Fruit fly (Drosophila melanogaster) whole organism, embryonic: Measurements from ENCODE around the gene Mkp3.
A peak's percentile ranks its signal among the peaks of the same experiment; 100 is the strongest.

Source experiments
- Abd-B ChIP-seq: fragments of 200-800 bp; sonication (Bioruptor generic); optimal IDR thresholded peaks from 2 replicates; lab custom pipeline; 2018; ENCODE audit warnings: missing biosample characterization, mild to moderate bottlenecking, missing genetic modification characterization, moderate library complexity
- B-H2 ChIP-seq: fragments of 200-800 bp; sonication (Bioruptor generic); optimal IDR thresholded peaks from 2 replicates; lab custom pipeline; 2018; ENCODE audit warnings: missing biosample characterization, mild to moderate bottlenecking, missing genetic modification characterization
- Bteb2 ChIP-seq: fragments of 200-800 bp; sonication (Bioruptor generic); optimal IDR thresholded peaks from 2 replicates; lab custom pipeline; 2016; ENCODE audit warnings: missing biosample characterization, missing genetic modification characterization
- CG10267 ChIP-seq: fragments of 200-800 bp; sonication (Bioruptor generic); optimal IDR thresholded peaks from 2 replicates; lab custom pipeline; 2018; ENCODE audit warnings: missing biosample characterization, mild to moderate bottlenecking, missing genetic modification characterization, moderate library complexity
- CG11696 ChIP-seq: fragments of 200-800 bp; sonication (Bioruptor generic); IDR thresholded peaks from 2 replicates; pipeline ENCODE4 v1.3.6; 2022; ENCODE audit warnings: missing biosample characterization, missing genetic modification characterization
- CG1529 ChIP-seq: fragments of 200-800 bp; sonication (Bioruptor generic); optimal IDR thresholded peaks from 3 replicates; lab custom pipeline; 2018; ENCODE audit warnings: missing biosample characterization, missing genetic modification characterization
- CG16779 ChIP-seq: fragments of 200-800 bp; sonication (Bioruptor generic); IDR thresholded peaks from 2 replicates; pipeline ENCODE4 v1.3.6; 2022; ENCODE audit warnings: missing biosample characterization, missing genetic modification characterization
- CG17912 ChIP-seq: fragments of 200-800 bp; sonication (Bioruptor generic); optimal IDR thresholded peaks from 2 replicates; lab custom pipeline; 2018; ENCODE audit warnings: missing biosample characterization, mild to moderate bottlenecking, missing genetic modification characterization
- CG18619 ChIP-seq: fragments of 200-800 bp; sonication (Bioruptor generic); optimal IDR thresholded peaks from 3 replicates; lab custom pipeline; 2017; ENCODE audit warnings: missing biosample characterization, mild to moderate bottlenecking, missing genetic modification characterization
- CG2199 ChIP-seq: fragments of 200-800 bp; sonication (Bioruptor generic); IDR thresholded peaks from 3 replicates; pipeline ENCODE4 v1.3.6; 2022; ENCODE audit warnings: missing biosample characterization, missing genetic modification characterization
- CG2712 ChIP-seq: fragments of 200-800 bp; optimal IDR thresholded peaks from 3 replicates; lab custom pipeline; 2019; ENCODE audit warnings: missing biosample characterization, mild to moderate bottlenecking, missing genetic modification characterization, moderate library complexity
- CG30020 ChIP-seq: fragments of 200-800 bp; optimal IDR thresholded peaks from 2 replicates; lab custom pipeline; 2019; ENCODE audit warnings: missing biosample characterization, mild to moderate bottlenecking, missing genetic modification characterization, moderate library complexity
- CG31388 ChIP-seq: fragments of 200-800 bp; sonication (Bioruptor generic); optimal IDR thresholded peaks from 2 replicates; lab custom pipeline; 2016; ENCODE audit warnings: missing biosample characterization, missing genetic modification characterization
- CG32767 ChIP-seq: fragments of 200-800 bp; sonication (Bioruptor generic); IDR thresholded peaks from 2 replicates; pipeline ENCODE4 v1.3.6; 2022; ENCODE audit warnings: missing biosample characterization, missing genetic modification characterization
- CG32772 ChIP-seq: fragments of 200-800 bp; sonication (Bioruptor generic); IDR thresholded peaks from 2 replicates; pipeline ENCODE4 v1.3.6; 2022; ENCODE audit warnings: missing biosample characterization, missing genetic modification characterization
- CG3995 ChIP-seq: fragments of 200-800 bp; sonication (Bioruptor generic); optimal IDR thresholded peaks from 3 replicates; lab custom pipeline; 2016; ENCODE audit warnings: missing biosample characterization, missing genetic modification characterization
- CG6175 ChIP-seq: fragments of 200-800 bp; sonication (Bioruptor generic); IDR thresholded peaks from 3 replicates; pipeline ENCODE4 v1.3.6; 2022; ENCODE audit warnings: missing biosample characterization, missing genetic modification characterization
- CG8478 ChIP-seq: fragments of >200 bp; optimal IDR thresholded peaks from 2 replicates; lab custom pipeline; 2018
- CG9437 ChIP-seq: fragments of 200-800 bp; sonication (Bioruptor generic); optimal IDR thresholded peaks from 2 replicates; lab custom pipeline; 2018; ENCODE audit warnings: missing biosample characterization, mild to moderate bottlenecking, missing genetic modification characterization
- D19B ChIP-seq: fragments of 200-800 bp; sonication (Bioruptor generic); optimal IDR thresholded peaks from 2 replicates; lab custom pipeline; 2017; ENCODE audit warnings: missing biosample characterization, mild to moderate bottlenecking, missing genetic modification characterization
- Dad ChIP-seq: fragments of 200-800 bp; sonication (Bioruptor generic); optimal IDR thresholded peaks from 3 replicates; lab custom pipeline; 2016; ENCODE audit warnings: missing biosample characterization, missing genetic modification characterization
- Deaf1 ChIP-seq: fragments of 200-800 bp; optimal IDR thresholded peaks from 3 replicates; lab custom pipeline; 2019; ENCODE audit warnings: missing biosample characterization, mild to moderate bottlenecking, missing genetic modification characterization, moderate library complexity
- E2f1 ChIP-seq: fragments of 200-800 bp; sonication (Bioruptor generic); IDR thresholded peaks from 2 replicates; pipeline ENCODE4 v1.3.6; 2022; ENCODE audit warnings: missing biosample characterization, missing genetic modification characterization
- HLH3B ChIP-seq: fragments of 200-800 bp; sonication (Bioruptor generic); IDR thresholded peaks from 2 replicates; pipeline ENCODE4 v1.3.6; 2022; ENCODE audit warnings: missing biosample characterization, missing genetic modification characterization
- HLH54F ChIP-seq: fragments of 200-800 bp; sonication (Bioruptor generic); optimal IDR thresholded peaks from 3 replicates; lab custom pipeline; 2016; ENCODE audit warnings: missing biosample characterization, missing genetic modification characterization
- Hand ChIP-seq: fragments of 200-800 bp; sonication (Bioruptor generic); optimal IDR thresholded peaks from 2 replicates; lab custom pipeline; 2017; ENCODE audit warnings: mild to moderate bottlenecking, missing biosample characterization, missing genetic modification reagents, missing genetic modification characterization
- Hr51 ChIP-seq, 2 experiments: fragments of 200-800 bp; sonication (Bioruptor generic); optimal IDR thresholded peaks; 2 replicates in 1 of 2; 3 replicates in 1 of 2; lab custom pipeline; 2016 to 2018; ENCODE audit warnings: missing biosample characterization in 2 of 2, missing genetic modification characterization in 2 of 2, mild to moderate bottlenecking in 1 of 2, moderate library complexity in 1 of 2
- Med ChIP-seq: fragments of 200-800 bp; sonication (Bioruptor generic); peaks from one replicate; lab custom pipeline; 2016; ENCODE audit warnings: missing biosample characterization, missing genetic modification characterization, mild to moderate bottlenecking, inconsistent platforms, moderate library complexity
- Oaz ChIP-seq: fragments of 200-800 bp; sonication (Bioruptor generic); IDR thresholded peaks from 2 replicates; pipeline ENCODE4 v1.3.6; 2022; ENCODE audit warnings: missing biosample characterization, missing genetic modification characterization
- Sox102F ChIP-seq: fragments of 200-800 bp; sonication (Bioruptor generic); optimal IDR thresholded peaks from 2 replicates; lab custom pipeline; 2018; ENCODE audit warnings: missing biosample characterization, mild to moderate bottlenecking, missing genetic modification characterization, moderate library complexity
- ara ChIP-seq: fragments of 200-800 bp; sonication (Bioruptor generic); IDR thresholded peaks from 2 replicates; pipeline ENCODE4 v1.3.6; 2022; ENCODE audit warnings: missing biosample characterization, missing genetic modification characterization
- caup ChIP-seq: fragments of 200-800 bp; sonication (Bioruptor generic); optimal IDR thresholded peaks from 3 replicates; lab custom pipeline; 2017; ENCODE audit warnings: missing biosample characterization, mild to moderate bottlenecking, missing genetic modification characterization, moderate library complexity; ENCODE audit not compliant: severe bottlenecking
- croc ChIP-seq: fragments of 200-800 bp; sonication (Bioruptor generic); conservative IDR thresholded peaks from 3 replicates; pipeline ENCODE4 v1.3.6; 2022; ENCODE audit warnings: missing biosample characterization, missing genetic modification characterization
- crp ChIP-seq, 2 experiments: fragments of 200-800 bp; sonication (Bioruptor generic); optimal IDR thresholded peaks; 2 replicates in 1 of 2; 3 replicates in 1 of 2; lab custom pipeline; 2017; ENCODE audit warnings: missing biosample characterization in 2 of 2, missing genetic modification characterization in 2 of 2, mild to moderate bottlenecking in 1 of 2, moderate library complexity in 1 of 2
- jing ChIP-seq: fragments of 200-800 bp; sonication (Bioruptor generic); optimal IDR thresholded peaks from 2 replicates; lab custom pipeline; 2018; ENCODE audit warnings: missing biosample characterization, mild to moderate bottlenecking, missing genetic modification characterization
- jumu ChIP-seq: fragments of 200-800 bp; sonication (Bioruptor generic); optimal IDR thresholded peaks from 3 replicates; lab custom pipeline; 2016; ENCODE audit warnings: missing biosample characterization, missing genetic modification characterization
- lab ChIP-seq: fragments of 200-800 bp; sonication (Bioruptor generic); optimal IDR thresholded peaks from 3 replicates; lab custom pipeline; 2017; ENCODE audit warnings: missing biosample characterization, missing genetic modification characterization, mild to moderate bottlenecking, moderate library complexity, missing genetic modification reagents
- mirr ChIP-seq: fragments of 200-800 bp; sonication (Bioruptor generic); optimal IDR thresholded peaks from 3 replicates; lab custom pipeline; 2018; ENCODE audit warnings: missing biosample characterization, mild to moderate bottlenecking, missing genetic modification characterization
- nau ChIP-seq: fragments of 200-800 bp; sonication (Bioruptor generic); optimal IDR thresholded peaks from 3 replicates; lab custom pipeline; 2017; ENCODE audit warnings: missing biosample characterization, mild to moderate bottlenecking, missing genetic modification characterization, missing genetic modification reagents
- org-1 ChIP-seq: fragments of 200-800 bp; sonication (Bioruptor generic); optimal IDR thresholded peaks from 2 replicates; lab custom pipeline; 2017; ENCODE audit warnings: missing biosample characterization, missing genetic modification characterization
- pan ChIP-seq, 4 experiments: fragments of >200 bp in 3 of 4; fragments of 200-800 bp in 1 of 4; sonication (Bioruptor generic) in 1 of 4; optimal IDR thresholded peaks in 3 of 4; IDR thresholded peaks in 1 of 4; 2 replicates each; pipeline versions ENCODE4 v1.3.6 to Lab custom; 2017 to 2022; ENCODE audit warnings: missing biosample characterization in 2 of 4, missing genetic modification characterization in 2 of 4, mixed read lengths in 1 of 4
- pb ChIP-seq: fragments of 200-800 bp; sonication (Bioruptor generic); optimal IDR thresholded peaks from 3 replicates; lab custom pipeline; 2016; ENCODE audit warnings: missing biosample characterization, missing genetic modification characterization
- pzg ChIP-seq: fragments of 200-800 bp; sonication (Bioruptor generic); optimal IDR thresholded peaks from 3 replicates; lab custom pipeline; 2018; ENCODE audit warnings: missing biosample characterization, mild to moderate bottlenecking, missing genetic modification characterization, moderate library complexity
- run ChIP-seq: fragments of 200-800 bp; sonication (Bioruptor generic); optimal IDR thresholded peaks from 3 replicates; lab custom pipeline; 2018; ENCODE audit warnings: missing biosample characterization, mild to moderate bottlenecking, missing genetic modification characterization
- salm ChIP-seq: fragments of 200-800 bp; sonication (Bioruptor generic); optimal IDR thresholded peaks from 2 replicates; lab custom pipeline; 2018; ENCODE audit warnings: missing biosample characterization, mild to moderate bottlenecking, missing genetic modification characterization
- slbo ChIP-seq: fragments of 200-800 bp; sonication (Bioruptor generic); IDR thresholded peaks from 2 replicates; pipeline ENCODE4 v1.3.6; 2022; ENCODE audit warnings: missing biosample characterization, missing genetic modification characterization
- ssp ChIP-seq: fragments of 200-800 bp; sonication (Bioruptor generic); IDR thresholded peaks from 2 replicates; pipeline ENCODE4 v1.3.6; 2022; ENCODE audit warnings: missing biosample characterization, missing genetic modification characterization
- stc ChIP-seq: fragments of 200-800 bp; sonication (Bioruptor generic); IDR thresholded peaks from 2 replicates; pipeline ENCODE4 v1.3.6; 2022; ENCODE audit warnings: missing biosample characterization, missing genetic modification characterization
- stwl ChIP-seq: fragments of 200-800 bp; sonication (Bioruptor generic); optimal IDR thresholded peaks from 3 replicates; lab custom pipeline; 2018; ENCODE audit warnings: missing biosample characterization, mild to moderate bottlenecking, missing genetic modification characterization, moderate library complexity
- tx ChIP-seq: fragments of 200-800 bp; sonication (Bioruptor generic); optimal IDR thresholded peaks from 2 replicates; lab custom pipeline; 2016; ENCODE audit warnings: missing biosample characterization, missing genetic modification characterization
- usp ChIP-seq: fragments of >200 bp; optimal IDR thresholded peaks from 2 replicates; lab custom pipeline; 2017; ENCODE audit warnings: missing biosample characterization, missing genetic modification characterization

Mkp3 gene

dm6 chr3L:19042501-19042900, 43.7 kb downstream of the Mkp3 start (continued):
- peak; percentile 87 for TF ChIP-seq ara (GFP tag; lab: Robert Waterston, UW)
- TF ChIP-seq CG1529 (GFP tag; lab: Kevin White, UChicago): peak; percentile 81
- peak; percentile 82 for TF ChIP-seq croc (GFP tag; lab: Robert Waterston, UW)
- TF ChIP-seq Dad: no peak
- 0 out of 2 replicates have a peak, but pooled peaks have one; percentile 15 for TF ChIP-seq Oaz (GFP tag; lab: Robert Waterston, UW)
- TF ChIP-seq CG32767 (GFP tag; lab: Robert Waterston, UW): peak; percentile 69; the same call in 1 of the 2 replicates
- peak; percentile 77 for TF ChIP-seq CG9437
- peak; percentile 60 for TF ChIP-seq CG18619 (GFP tag; lab: Kevin White, UChicago)
- peak in 1 of 2 experiments; percentile 43 for TF ChIP-seq crp (GFP tag; optimal IDR thresholded peaks at IDR 0.05; lab: Kevin White, UChicago)
- TF ChIP-seq CG8478 (lab: Kevin White, UChicago): no peak
- TF ChIP-seq Med (GFP tag; lab: Kevin White, UChicago): peak; percentile 66
- TF ChIP-seq CG17912: no peak
- TF ChIP-seq pzg (GFP tag; lab: Kevin White, UChicago): no peak
- TF ChIP-seq jing: peak; percentile 49
- peak; percentile 54 for TF ChIP-seq stwl
- TF ChIP-seq HLH54F (GFP tag; lab: Kevin White, UChicago): no peak
- TF ChIP-seq nau (GFP tag; lab: Kevin White, UChicago): peak; percentile 71
- peak; percentile 90 for TF ChIP-seq CG10267 (tag; lab: Kevin White, UChicago)
- peak; percentile 58 for TF ChIP-seq E2f1
- peak; percentile 69 for TF ChIP-seq HLH3B (GFP tag; lab: Robert Waterston, UW)
- TF ChIP-seq CG16779: no peak
- peak; percentile 3 for TF ChIP-seq tx (GFP tag; lab: Kevin White, UChicago)
- peak; percentile 75 for TF ChIP-seq lab (GFP tag; lab: Kevin White, UChicago)
- TF ChIP-seq run: peak; percentile 79
- TF ChIP-seq CG11696 (GFP tag; lab: Robert Waterston, UW): no peak
- no peak for TF ChIP-seq CG3995 (GFP tag; lab: Kevin White, UChicago)
- peak; percentile 7 for TF ChIP-seq jumu (GFP tag; lab: Kevin White, UChicago)
- no peak for TF ChIP-seq CG2199
- TF ChIP-seq CG6175 (GFP tag; lab: Robert Waterston, UW): no peak
- TF ChIP-seq org-1 (GFP tag; lab: Kevin White, UChicago): peak; percentile 80
- TF ChIP-seq usp (GFP tag; lab: Kevin White, UChicago): no peak
- TF ChIP-seq mirr: no peak
- TF ChIP-seq caup (GFP tag; lab: Kevin White, UChicago): peak; percentile 60
- TF ChIP-seq salm (tag; lab: Kevin White, UChicago): peak; percentile 77
- no peak for TF ChIP-seq Hand (GFP tag; lab: Kevin White, UChicago)
- TF ChIP-seq slbo (GFP tag; lab: Robert Waterston, UW): peak; percentile 21; the same call in 1 of the 2 replicates
- peak; percentile 86 for TF ChIP-seq Abd-B
- peak; percentile 16 to 89 for TF ChIP-seq Hr51 (GFP tag; optimal IDR thresholded peaks at IDR 0.05; lab: Kevin White, UChicago)
- peak; percentile 80 for TF ChIP-seq stc (GFP tag; lab: Robert Waterston, UW)
- TF ChIP-seq Bteb2 (GFP tag; lab: Kevin White, UChicago): peak; percentile 20
- TF ChIP-seq pb (GFP tag; lab: Kevin White, UChicago): no peak
- TF ChIP-seq pan (optimal IDR thresholded peaks at IDR 0.05; lab: Kevin White, UChicago): no peak
- TF ChIP-seq pan (GFP tag; optimal IDR thresholded peaks at IDR 0.05 in 1 of 2, IDR thresholded peaks at IDR 0.05 in 1 of 2): peak in 1 of 2 experiments; percentile 79
- peak; percentile 66 for TF ChIP-seq CG32772 (GFP tag; lab: Robert Waterston, UW)
- TF ChIP-seq Sox102F (GFP tag; lab: Kevin White, UChicago): peak; percentile 91
- peak; percentile 24 for TF ChIP-seq CG31388 (GFP tag; lab: Kevin White, UChicago)
- no peak for TF ChIP-seq D19B (GFP tag; lab: Kevin White, UChicago)
- peak; percentile 63 for TF ChIP-seq Deaf1
- TF ChIP-seq ssp (GFP tag; lab: Robert Waterston, UW): peak; percentile 60
- peak; percentile 70 for TF ChIP-seq CG30020
- peak; percentile 97 for TF ChIP-seq CG2712 (tag; lab: Kevin White, UChicago)
- no peak for TF ChIP-seq B-H2 (GFP tag; lab: Kevin White, UChicago)
